Worm (Caenorhabditis elegans) whole organism, L4 larva: ENCODE measurements around the gene unc-64.

ENCODE experiments used
- Y5F2A.4 ChIP-seq: fragments of 200-800 bp; sonication (Bioruptor generic); optimal IDR thresholded peaks from 2 replicates; lab custom pipeline; 2018; ENCODE audit warnings: mild to moderate bottlenecking, missing genetic modification characterization, missing compliant biosample characterization
- ama-1 ChIP-seq: fragments of 150-350 bp; optimal IDR thresholded peaks from 2 replicates; lab custom pipeline; 2014; ENCODE audit warnings: inconsistent platforms, mixed read lengths
- lin-1 ChIP-seq: fragments of 200-800 bp; sonication (Bioruptor generic); IDR thresholded peaks from 2 replicates; pipeline ENCODE4 v1.3.6; 2022; ENCODE audit warnings: missing genetic modification reagents, missing genetic modification characterization, missing compliant biosample characterization
- lin-13 ChIP-seq: fragments of 150-350 bp; optimal IDR thresholded peaks from 2 replicates; lab custom pipeline; 2014; ENCODE audit warnings: missing biosample characterization, missing genetic modification reagents, missing genetic modification characterization
- lsy-2 ChIP-seq, 2 experiments: fragments of 150-350 bp in 1 of 2; sonication (generic microtip) in 1 of 2; optimal IDR thresholded peaks; 2 replicates each; lab custom pipeline; 2014 to 2017; ENCODE audit warnings: missing biosample characterization in 2 of 2, missing genetic modification characterization in 2 of 2
- mdl-1 ChIP-seq, 2 experiments: fragments of 150-350 bp in 1 of 2; sonication (generic microtip) in 1 of 2; optimal IDR thresholded peaks; 2 replicates each; lab custom pipeline; 2014 to 2017; ENCODE audit warnings: missing biosample characterization in 2 of 2, missing genetic modification characterization in 2 of 2
- nhr-28 ChIP-seq: fragments of 150-350 bp; optimal IDR thresholded peaks from 2 replicates; lab custom pipeline; 2014; ENCODE audit warnings: missing biosample characterization, missing genetic modification characterization

ce11 chrIII:13275784-13276183 is 1.3 kb upstream of the unc-64 start:
- TF ChIP-seq mdl-1 (tag; optimal IDR thresholded peaks at IDR 0.05; lab: Kevin White, UChicago): peak in 1 of 2 experiments; percentile 77
- no peak for TF ChIP-seq lin-1 (GFP tag; lab: Robert Waterston, UW)
- no peak for TF ChIP-seq Y5F2A.4 (GFP tag; lab: Kevin White, UChicago)
- TF ChIP-seq nhr-28 (tag; lab: Kevin White, UChicago): peak; percentile 15
- TF ChIP-seq lin-13 (GFP tag; lab: Kevin White, UChicago): no peak
- TF ChIP-seq ama-1 (lab: Kevin White, UChicago): no peak
- peak; percentile 21 to 80 for TF ChIP-seq lsy-2 (tag; optimal IDR thresholded peaks at IDR 0.05; lab: Kevin White, UChicago)
